Fruit fly (Drosophila melanogaster) whole organism, embryonic: ENCODE measurements around the gene Nca.
A peak's percentile ranks its signal among the peaks of the same experiment; 100 is the strongest.

ENCODE experiments used
- Atf6 ChIP-seq: fragments of 200-800 bp; sonication (Bioruptor generic); IDR thresholded peaks from 2 replicates; pipeline ENCODE4 v1.3.6; 2022; ENCODE audit warnings: missing biosample characterization, missing genetic modification characterization
- CG12155 ChIP-seq: fragments of 200-800 bp; sonication (Bioruptor generic); optimal IDR thresholded peaks from 3 replicates; lab custom pipeline; 2016; ENCODE audit warnings: missing biosample characterization, missing genetic modification characterization
- CG13296 ChIP-seq: fragments of 200-800 bp; sonication (Bioruptor generic); optimal IDR thresholded peaks from 3 replicates; lab custom pipeline; 2018; ENCODE audit warnings: missing biosample characterization, mild to moderate bottlenecking, missing genetic modification characterization
- CG13894 ChIP-seq: fragments of 200-800 bp; sonication (Bioruptor generic); optimal IDR thresholded peaks from 3 replicates; lab custom pipeline; 2018; ENCODE audit warnings: missing biosample characterization, mild to moderate bottlenecking, missing genetic modification characterization, moderate library complexity
- CG14860 ChIP-seq: fragments of 200-800 bp; sonication (Bioruptor generic); IDR thresholded peaks from 3 replicates; pipeline ENCODE4 v1.3.6; 2022; ENCODE audit warnings: missing biosample characterization, missing genetic modification characterization; ENCODE audit not compliant: partially characterized antibody
- CG2199 ChIP-seq: fragments of 200-800 bp; sonication (Bioruptor generic); IDR thresholded peaks from 3 replicates; pipeline ENCODE4 v1.3.6; 2022; ENCODE audit warnings: missing biosample characterization, missing genetic modification characterization
- CG30403 ChIP-seq: fragments of 200-800 bp; sonication (Bioruptor generic); optimal IDR thresholded peaks from 3 replicates; lab custom pipeline; 2016; ENCODE audit warnings: missing biosample characterization, missing genetic modification characterization
- CG30431 ChIP-seq: fragments of 200-800 bp; sonication (Bioruptor generic); optimal IDR thresholded peaks from 2 replicates; lab custom pipeline; 2017; ENCODE audit warnings: missing biosample characterization, missing genetic modification characterization
- CG32772 ChIP-seq: fragments of 200-800 bp; sonication (Bioruptor generic); IDR thresholded peaks from 2 replicates; pipeline ENCODE4 v1.3.6; 2022; ENCODE audit warnings: missing biosample characterization, missing genetic modification characterization
- CG34422 ChIP-seq: fragments of 200-800 bp; sonication (Bioruptor generic); IDR thresholded peaks from 3 replicates; pipeline ENCODE4 v1.3.6; 2022; ENCODE audit warnings: missing biosample characterization, missing genetic modification characterization
- CG3726 ChIP-seq: fragments of 200-800 bp; sonication (Bioruptor generic); IDR thresholded peaks from 3 replicates; pipeline ENCODE4, ENCODE4 v1.3.6; 2022; ENCODE audit warnings: missing biosample characterization, missing genetic modification characterization
- CG4854 ChIP-seq: fragments of 200-800 bp; sonication (Bioruptor generic); optimal IDR thresholded peaks from 2 replicates; lab custom pipeline; 2016; ENCODE audit warnings: missing biosample characterization, missing genetic modification characterization, inconsistent platforms
- CG6254 ChIP-seq: fragments of 200-800 bp; sonication (Bioruptor generic); optimal IDR thresholded peaks from 3 replicates; lab custom pipeline; 2017; ENCODE audit warnings: mild to moderate bottlenecking, missing biosample characterization, missing genetic modification reagents, missing genetic modification characterization
- CG6683 ChIP-seq: fragments of 200-800 bp; sonication (Bioruptor generic); optimal IDR thresholded peaks from 2 replicates; lab custom pipeline; 2017; ENCODE audit warnings: missing biosample characterization, mild to moderate bottlenecking, missing genetic modification characterization, missing genetic modification reagents
- CG7963 ChIP-seq: fragments of 200-800 bp; sonication (Bioruptor generic); IDR thresholded peaks from 3 replicates; pipeline ENCODE4 v1.3.6; 2022; ENCODE audit warnings: missing biosample characterization, missing genetic modification characterization; ENCODE audit not compliant: partially characterized antibody
- CG8089 ChIP-seq: fragments of 200-800 bp; sonication (Bioruptor generic); optimal IDR thresholded peaks from 3 replicates; lab custom pipeline; 2016; ENCODE audit warnings: missing biosample characterization, missing genetic modification characterization
- CG9817 ChIP-seq: fragments of 200-800 bp; sonication (Bioruptor generic); optimal IDR thresholded peaks from 2 replicates; lab custom pipeline; 2018; ENCODE audit warnings: missing biosample characterization, mild to moderate bottlenecking, missing genetic modification characterization, moderate library complexity
- CG9932 ChIP-seq: fragments of 200-800 bp; sonication (Bioruptor generic); IDR thresholded peaks from 2 replicates; pipeline ENCODE4 v1.3.6; 2022; ENCODE audit warnings: missing biosample characterization, missing genetic modification characterization
- CoRest ChIP-seq: fragments of 200-800 bp; sonication (Bioruptor generic); optimal IDR thresholded peaks from 3 replicates; lab custom pipeline; 2018; ENCODE audit warnings: missing biosample characterization, mild to moderate bottlenecking, missing genetic modification characterization, moderate library complexity
- CrebB ChIP-seq: fragments of 200-800 bp; sonication (Bioruptor generic); optimal IDR thresholded peaks from 3 replicates; lab custom pipeline; 2018; ENCODE audit warnings: missing biosample characterization, mild to moderate bottlenecking, missing genetic modification characterization
- D19B ChIP-seq: fragments of 200-800 bp; sonication (Bioruptor generic); optimal IDR thresholded peaks from 2 replicates; lab custom pipeline; 2017; ENCODE audit warnings: missing biosample characterization, mild to moderate bottlenecking, missing genetic modification characterization
- Doc2 ChIP-seq: fragments of 200-800 bp; sonication (Bioruptor generic); IDR thresholded peaks from 2 replicates; pipeline ENCODE4 v1.3.6; 2022; ENCODE audit warnings: missing biosample characterization, missing genetic modification characterization
- Doc3 ChIP-seq: fragments of 200-800 bp; sonication (Bioruptor generic); IDR thresholded peaks from 3 replicates; pipeline ENCODE4 v1.3.6; 2022; ENCODE audit warnings: missing biosample characterization, missing genetic modification characterization; ENCODE audit not compliant: partially characterized antibody
- Dref ChIP-seq: fragments of 200-800 bp; sonication (Bioruptor generic); IDR thresholded peaks from 2 replicates; pipeline ENCODE4 v1.3.6; 2022; ENCODE audit warnings: missing biosample characterization, missing genetic modification characterization
- Ets97D ChIP-seq: fragments of 200-800 bp; sonication (Bioruptor generic); optimal IDR thresholded peaks from 3 replicates; lab custom pipeline; 2016; ENCODE audit warnings: missing biosample characterization, missing genetic modification characterization
- Jarid2 ChIP-seq: fragments of 200-800 bp; sonication (Bioruptor generic); optimal IDR thresholded peaks from 3 replicates; lab custom pipeline; 2017; ENCODE audit warnings: mild to moderate bottlenecking, missing biosample characterization, missing genetic modification reagents, missing genetic modification characterization
- MBD-R2 ChIP-seq: fragments of 200-800 bp; sonication (Bioruptor generic); IDR thresholded peaks from 2 replicates; pipeline ENCODE4 v1.3.6; 2022; ENCODE audit warnings: missing biosample characterization, missing genetic modification characterization
- Nf-YB ChIP-seq: fragments of 200-800 bp; sonication (Bioruptor generic); optimal IDR thresholded peaks from 3 replicates; lab custom pipeline; 2019; ENCODE audit warnings: missing biosample characterization, mild to moderate bottlenecking, missing genetic modification characterization, moderate library complexity
- Optix ChIP-seq: fragments of 200-800 bp; sonication (Bioruptor generic); IDR thresholded peaks from 3 replicates; pipeline ENCODE4 v1.3.6; 2022; ENCODE audit warnings: missing biosample characterization, missing genetic modification characterization
- PHDP ChIP-seq: fragments of 200-800 bp; sonication (Bioruptor generic); optimal IDR thresholded peaks from 3 replicates; lab custom pipeline; 2018; ENCODE audit warnings: missing biosample characterization, mild to moderate bottlenecking, missing genetic modification characterization, moderate library complexity
- Ssrp ChIP-seq: fragments of 200-800 bp; sonication (Bioruptor generic); optimal IDR thresholded peaks from 2 replicates; lab custom pipeline; 2018; ENCODE audit warnings: missing biosample characterization, mild to moderate bottlenecking, missing genetic modification characterization, moderate library complexity
- Trl ChIP-seq, 3 experiments: fragments of >200 bp in 2 of 3; fragments of 200-800 bp in 1 of 3; sonication (Bioruptor generic) in 1 of 3; optimal IDR thresholded peaks; 2 replicates in 1 of 3; 3 replicates in 2 of 3; lab custom pipeline; 2016 to 2017; ENCODE audit warnings: missing biosample characterization in 1 of 3, missing genetic modification characterization in 1 of 3
- Xbp1 ChIP-seq: fragments of 200-800 bp; sonication (Bioruptor generic); optimal IDR thresholded peaks from 3 replicates; lab custom pipeline; 2016; ENCODE audit warnings: missing biosample characterization, mild to moderate bottlenecking, missing genetic modification characterization
- al ChIP-seq: fragments of 200-800 bp; sonication (Bioruptor generic); IDR thresholded peaks from 2 replicates; pipeline ENCODE4 v1.3.6; 2022; ENCODE audit warnings: missing biosample characterization, missing genetic modification characterization
- ap ChIP-seq: fragments of 200-800 bp; sonication (Bioruptor generic); IDR thresholded peaks from 2 replicates; pipeline ENCODE4 v1.3.6; 2022; ENCODE audit warnings: missing biosample characterization, missing genetic modification characterization
- ash1 ChIP-seq: fragments of 200-800 bp; sonication (Bioruptor generic); optimal IDR thresholded peaks from 2 replicates; lab custom pipeline; 2018; ENCODE audit warnings: missing biosample characterization, mild to moderate bottlenecking, missing genetic modification characterization
- ato ChIP-seq: fragments of 200-800 bp; sonication (Bioruptor generic); IDR thresholded peaks from 2 replicates; pipeline ENCODE4 v1.3.6; 2022; ENCODE audit warnings: missing biosample characterization, missing genetic modification characterization; ENCODE audit not compliant: partially characterized antibody
- chif ChIP-seq, 2 experiments: fragments of 200-800 bp; sonication (Bioruptor generic); optimal IDR thresholded peaks; 3 replicates each; lab custom pipeline; 2016; ENCODE audit warnings: missing biosample characterization in 2 of 2, missing genetic modification characterization in 2 of 2
- dmrt99B ChIP-seq: fragments of 200-800 bp; sonication (Bioruptor generic); optimal IDR thresholded peaks from 2 replicates; lab custom pipeline; 2018; ENCODE audit warnings: missing biosample characterization, mild to moderate bottlenecking, missing genetic modification characterization, moderate library complexity
- gcm ChIP-seq: fragments of 200-800 bp; sonication (Bioruptor generic); optimal IDR thresholded peaks from 2 replicates; lab custom pipeline; 2019; ENCODE audit warnings: missing biosample characterization, mild to moderate bottlenecking, missing genetic modification characterization, moderate library complexity
- ham ChIP-seq: fragments of 200-800 bp; sonication (Bioruptor generic); IDR thresholded peaks from 2 replicates; pipeline ENCODE4 v1.3.6; 2022; ENCODE audit warnings: missing biosample characterization, missing genetic modification characterization
- her ChIP-seq: fragments of 200-800 bp; sonication (Bioruptor generic); optimal IDR thresholded peaks from 2 replicates; lab custom pipeline; 2016; ENCODE audit warnings: missing biosample characterization, missing genetic modification characterization
- mam ChIP-seq: fragments of 200-800 bp; sonication (Bioruptor generic); optimal IDR thresholded peaks from 3 replicates; lab custom pipeline; 2016; ENCODE audit warnings: missing biosample characterization, missing genetic modification characterization
- psq ChIP-seq: fragments of 200-800 bp; sonication (Bioruptor generic); optimal IDR thresholded peaks from 2 replicates; lab custom pipeline; 2017; ENCODE audit warnings: missing biosample characterization, missing genetic modification characterization
- sisA ChIP-seq: fragments of 200-800 bp; sonication (Bioruptor generic); IDR thresholded peaks from 2 replicates; pipeline ENCODE4 v1.3.6; 2022; ENCODE audit warnings: missing biosample characterization, missing genetic modification characterization
- slp2 ChIP-seq: fragments of 200-800 bp; sonication (Bioruptor generic); optimal IDR thresholded peaks from 2 replicates; lab custom pipeline; 2016; ENCODE audit warnings: missing biosample characterization, missing genetic modification characterization
- ssp ChIP-seq: fragments of 200-800 bp; sonication (Bioruptor generic); IDR thresholded peaks from 2 replicates; pipeline ENCODE4 v1.3.6; 2022; ENCODE audit warnings: missing biosample characterization, missing genetic modification characterization
- zfh1 ChIP-seq: fragments of 200-800 bp; sonication (Bioruptor generic); IDR thresholded peaks from 3 replicates; pipeline ENCODE4 v1.3.6; 2022; ENCODE audit warnings: missing biosample characterization, missing genetic modification characterization

The Nca gene

dm6 chr3L:20002482-20003234, 11.0 kb downstream of the Nca start, which contains the start of gene CG7668 (continued):
- TF ChIP-seq her (GFP tag; lab: Kevin White, UChicago) (peak; percentile 81), ap (GFP tag; lab: Robert Waterston, UW) (peak; percentile 86), sisA (GFP tag; lab: Robert Waterston, UW) (no peak), MBD-R2 (GFP tag; lab: Robert Waterston, UW) (peak; percentile 76), CG7963 (GFP tag; lab: Robert Waterston, UW) (no peak), CoRest (tag; lab: Kevin White, UChicago) (peak; percentile 92), al (GFP tag; lab: Robert Waterston, UW) (no peak; the same call in 1 of the 2 replicates), CG6683 (GFP tag; lab: Kevin White, UChicago) (peak; percentile 60), Xbp1 (GFP tag; lab: Kevin White, UChicago) (peak; percentile 91), CG14860 (peak; percentile 39; the same call in 1 of the 3 replicates), CG34422 (no peak; the same call in 2 of the 3 replicates), ato (no peak), Optix (GFP tag; lab: Robert Waterston, UW) (no peak), CrebB (tag; lab: Kevin White, UChicago) (peak; percentile 87), Ets97D (GFP tag; lab: Kevin White, UChicago) (peak; percentile 81), CG13894 (tag; lab: Kevin White, UChicago) (peak; percentile 92), ash1 (no peak), psq (GFP tag; lab: Kevin White, UChicago) (peak; percentile 55), Atf6 (GFP tag; lab: Robert Waterston, UW) (peak; percentile 90), chif (GFP tag; optimal IDR thresholded peaks at IDR 0.05; lab: Kevin White, UChicago) (peak; percentile 71 to 91), PHDP (tag; lab: Kevin White, UChicago) (peak; percentile 95), CG12155 (peak; percentile 85), Doc3 (no peak), CG32772 (no peak), ham (GFP tag; lab: Robert Waterston, UW) (no peak), CG9817 (tag; lab: Kevin White, UChicago) (peak; percentile 88), CG13296 (peak; percentile 92), zfh1 (GFP tag; lab: Robert Waterston, UW) (peak; percentile 94), gcm (GFP tag; lab: Kevin White, UChicago) (peak; percentile 93), CG2199 (GFP tag; lab: Robert Waterston, UW) (peak; percentile 76; the same call in 1 of the 3 replicates), CG6254 (peak; percentile 79), dmrt99B (tag; lab: Kevin White, UChicago) (peak; percentile 89), Nf-YB (GFP tag; lab: Kevin White, UChicago) (peak; percentile 80), Ssrp (tag; lab: Kevin White, UChicago) (peak; percentile 87), CG3726 (no peak), Trl (optimal IDR thresholded peaks at IDR 0.05; lab: Kevin White, UChicago) (peak in 1 of 2 experiments; percentile 16), Trl (GFP tag; optimal IDR thresholded peaks at IDR 0.05; lab: Kevin White, UChicago) (peak; percentile 85), Jarid2 (GFP tag; lab: Kevin White, UChicago) (peak; percentile 25), Dref (GFP tag; lab: Robert Waterston, UW) (0 out of 2 replicates have a peak, but pooled peaks have one; percentile 26), CG30403 (GFP tag; lab: Kevin White, UChicago) (peak; percentile 90), CG4854 (peak; percentile 78), Doc2 (no peak), CG8089 (peak; percentile 79), ssp (no peak; the same call in none of the 2 replicates), CG9932 (GFP tag; lab: Robert Waterston, UW) (no peak; the same call in none of the 2 replicates), D19B (GFP tag; lab: Kevin White, UChicago) (peak; percentile 99), slp2 (GFP tag; lab: Kevin White, UChicago) (peak; percentile 86), CG30431 (GFP tag; lab: Kevin White, UChicago) (no peak), mam (peak; percentile 89)
